Fruit fly (Drosophila melanogaster) whole organism, embryonic: ENCODE data around the gene CG2540.

ENCODE experiments used
- Bdp1 ChIP-seq: fragments of 200-800 bp; sonication (Bioruptor generic); optimal IDR thresholded peaks from 3 replicates; lab custom pipeline; 2016; ENCODE audit warnings: missing biosample characterization, missing genetic modification characterization
- CG10321 ChIP-seq: fragments of 200-800 bp; sonication (Bioruptor generic); IDR thresholded peaks from 2 replicates; pipeline ENCODE4 v1.3.6; 2022; ENCODE audit warnings: missing biosample characterization, missing genetic modification characterization
- CG10431 ChIP-seq: fragments of 200-800 bp; sonication (Bioruptor generic); optimal IDR thresholded peaks from 3 replicates; lab custom pipeline; 2018; ENCODE audit warnings: missing biosample characterization, mild to moderate bottlenecking, missing genetic modification characterization
- CG11696 ChIP-seq: fragments of 200-800 bp; sonication (Bioruptor generic); IDR thresholded peaks from 2 replicates; pipeline ENCODE4 v1.3.6; 2022; ENCODE audit warnings: missing biosample characterization, missing genetic modification characterization
- CG12071 ChIP-seq: fragments of 200-800 bp; sonication (Bioruptor generic); optimal IDR thresholded peaks from 3 replicates; lab custom pipeline; 2018; ENCODE audit warnings: missing biosample characterization, mild to moderate bottlenecking, missing genetic modification characterization
- CG12236 ChIP-seq: fragments of 200-800 bp; sonication (Bioruptor generic); optimal IDR thresholded peaks from 2 replicates; lab custom pipeline; 2016; ENCODE audit warnings: missing biosample characterization, missing genetic modification characterization
- CG12299 ChIP-seq: fragments of 200-800 bp; sonication (Bioruptor generic); optimal IDR thresholded peaks from 2 replicates; lab custom pipeline; 2018; ENCODE audit warnings: missing biosample characterization, mild to moderate bottlenecking, missing genetic modification characterization
- CG1233 ChIP-seq: fragments of 200-800 bp; sonication (Bioruptor generic); optimal IDR thresholded peaks from 4 replicates; lab custom pipeline; 2018; ENCODE audit warnings: missing biosample characterization, mild to moderate bottlenecking, missing genetic modification characterization
- CG13123 ChIP-seq: fragments of 200-800 bp; sonication (Bioruptor generic); optimal IDR thresholded peaks from 2 replicates; lab custom pipeline; 2016; ENCODE audit warnings: missing biosample characterization, missing genetic modification characterization
- CG13624 ChIP-seq: fragments of 200-800 bp; sonication (Bioruptor generic); optimal IDR thresholded peaks from 2 replicates; lab custom pipeline; 2016; ENCODE audit warnings: missing biosample characterization, missing genetic modification characterization
- CG15601 ChIP-seq: fragments of 200-800 bp; sonication (Bioruptor generic); optimal IDR thresholded peaks from 3 replicates; lab custom pipeline; 2019; ENCODE audit warnings: missing biosample characterization, mild to moderate bottlenecking, missing genetic modification characterization, moderate library complexity
- CG15696 ChIP-seq: fragments of 200-800 bp; sonication (Bioruptor generic); optimal IDR thresholded peaks from 2 replicates; lab custom pipeline; 2019; ENCODE audit warnings: missing biosample characterization, mild to moderate bottlenecking, missing genetic modification characterization, moderate library complexity
- CG16779 ChIP-seq: fragments of 200-800 bp; sonication (Bioruptor generic); IDR thresholded peaks from 2 replicates; pipeline ENCODE4 v1.3.6; 2022; ENCODE audit warnings: missing biosample characterization, missing genetic modification characterization
- CG17359 ChIP-seq: fragments of 200-800 bp; sonication (Bioruptor generic); optimal IDR thresholded peaks from 3 replicates; lab custom pipeline; 2018; ENCODE audit warnings: missing biosample characterization, mild to moderate bottlenecking, missing genetic modification characterization, moderate library complexity
- CG17568 ChIP-seq: fragments of 200-800 bp; sonication (Bioruptor generic); optimal IDR thresholded peaks from 2 replicates; lab custom pipeline; 2018; ENCODE audit warnings: missing biosample characterization, mild to moderate bottlenecking, missing genetic modification characterization, moderate library complexity
- CG1792 ChIP-seq: fragments of 200-800 bp; sonication (Bioruptor generic); optimal IDR thresholded peaks from 2 replicates; lab custom pipeline; 2016; ENCODE audit warnings: missing biosample characterization, missing genetic modification characterization
- CG43689 ChIP-seq: fragments of 200-800 bp; sonication (Bioruptor generic); IDR thresholded peaks from 2 replicates; pipeline ENCODE4 v1.3.6; 2022; ENCODE audit warnings: missing biosample characterization, missing genetic modification characterization
- CG4820 ChIP-seq: fragments of 200-800 bp; sonication (Bioruptor generic); optimal IDR thresholded peaks from 3 replicates; lab custom pipeline; 2016; ENCODE audit warnings: missing biosample characterization, missing genetic modification characterization
- CG7357 ChIP-seq: fragments of 200-800 bp; sonication (Bioruptor generic); IDR thresholded peaks from 3 replicates; pipeline ENCODE4 v1.3.6; 2022; ENCODE audit warnings: missing biosample characterization, missing genetic modification characterization
- CG7987 ChIP-seq: fragments of 200-800 bp; sonication (Bioruptor generic); optimal IDR thresholded peaks from 2 replicates; lab custom pipeline; 2018; ENCODE audit warnings: missing biosample characterization, mild to moderate bottlenecking, missing genetic modification characterization, moderate library complexity
- CG8944 ChIP-seq: fragments of 200-800 bp; sonication (Bioruptor generic); optimal IDR thresholded peaks from 3 replicates; lab custom pipeline; 2016; ENCODE audit warnings: missing biosample characterization, missing genetic modification characterization
- CG9797 ChIP-seq: fragments of 200-800 bp; sonication (Bioruptor generic); optimal IDR thresholded peaks from 3 replicates; lab custom pipeline; 2018; ENCODE audit warnings: missing biosample characterization, mild to moderate bottlenecking, missing genetic modification characterization
- Camta ChIP-seq: fragments of 200-800 bp; sonication (Bioruptor generic); optimal IDR thresholded peaks from 2 replicates; lab custom pipeline; 2016; ENCODE audit warnings: missing biosample characterization, missing genetic modification characterization
- Dp ChIP-seq: fragments of 200-800 bp; sonication (Bioruptor generic); optimal IDR thresholded peaks from 2 replicates; lab custom pipeline; 2018; ENCODE audit warnings: missing biosample characterization, mild to moderate bottlenecking, missing genetic modification characterization, moderate library complexity
- GATAe ChIP-seq: fragments of 200-800 bp; sonication (Bioruptor generic); conservative IDR thresholded peaks from 2 replicates; pipeline ENCODE4 v1.3.6; 2022; ENCODE audit warnings: missing biosample characterization, missing genetic modification characterization
- H15 ChIP-seq: fragments of 200-800 bp; sonication (Bioruptor generic); IDR thresholded peaks from 3 replicates; pipeline ENCODE4 v1.3.6; 2022; ENCODE audit warnings: missing biosample characterization, missing genetic modification characterization
- HLH3B ChIP-seq: fragments of 200-800 bp; sonication (Bioruptor generic); IDR thresholded peaks from 2 replicates; pipeline ENCODE4 v1.3.6; 2022; ENCODE audit warnings: missing biosample characterization, missing genetic modification characterization
- Hey ChIP-seq: fragments of 200-800 bp; sonication (Bioruptor generic); optimal IDR thresholded peaks from 3 replicates; lab custom pipeline; 2018; ENCODE audit warnings: missing biosample characterization, mild to moderate bottlenecking, missing genetic modification characterization
- MBD-R2 ChIP-seq: fragments of 200-800 bp; sonication (Bioruptor generic); IDR thresholded peaks from 2 replicates; pipeline ENCODE4 v1.3.6; 2022; ENCODE audit warnings: missing biosample characterization, missing genetic modification characterization
- MESR4 ChIP-seq: fragments of 200-800 bp; sonication (Bioruptor generic); optimal IDR thresholded peaks from 2 replicates; lab custom pipeline; 2018; ENCODE audit warnings: missing biosample characterization, mild to moderate bottlenecking, missing genetic modification characterization, moderate library complexity
- Max ChIP-seq: fragments of 200-800 bp; sonication (Bioruptor generic); optimal IDR thresholded peaks from 2 replicates; lab custom pipeline; 2016; ENCODE audit warnings: missing biosample characterization, mild to moderate bottlenecking, missing genetic modification characterization
- Ptx1 ChIP-seq: fragments of 200-800 bp; sonication (Bioruptor generic); IDR thresholded peaks from 2 replicates; pipeline ENCODE4 v1.3.6; 2022; ENCODE audit warnings: missing biosample characterization, missing genetic modification characterization
- Spps ChIP-seq: fragments of 200-800 bp; sonication (Bioruptor generic); optimal IDR thresholded peaks from 2 replicates; lab custom pipeline; 2018; ENCODE audit warnings: missing biosample characterization, mild to moderate bottlenecking, missing genetic modification characterization
- ato ChIP-seq: fragments of 200-800 bp; sonication (Bioruptor generic); IDR thresholded peaks from 2 replicates; pipeline ENCODE4 v1.3.6; 2022; ENCODE audit warnings: missing biosample characterization, missing genetic modification characterization; ENCODE audit not compliant: partially characterized antibody
- bowl ChIP-seq: fragments of 200-800 bp; sonication (Bioruptor generic); IDR thresholded peaks from 2 replicates; pipeline ENCODE4 v1.3.6; 2022; ENCODE audit warnings: missing biosample characterization, missing genetic modification characterization
- bsh ChIP-seq, 2 experiments: fragments of 200-800 bp; sonication (Bioruptor generic); optimal IDR thresholded peaks; 2 replicates each; lab custom pipeline; 2017 to 2018; ENCODE audit warnings: mild to moderate bottlenecking in 2 of 2, missing biosample characterization in 2 of 2, missing genetic modification characterization in 2 of 2, moderate library complexity in 1 of 2
- chif ChIP-seq, 2 experiments: fragments of 200-800 bp; sonication (Bioruptor generic); optimal IDR thresholded peaks; 3 replicates each; lab custom pipeline; 2016; ENCODE audit warnings: missing biosample characterization in 2 of 2, missing genetic modification characterization in 2 of 2
- chn ChIP-seq: fragments of 200-800 bp; sonication (Bioruptor generic); optimal IDR thresholded peaks from 2 replicates; lab custom pipeline; 2016; ENCODE audit warnings: missing biosample characterization, missing genetic modification characterization
- dati ChIP-seq: fragments of 200-800 bp; sonication (Bioruptor generic); IDR thresholded peaks from 2 replicates; pipeline ENCODE4 v1.3.6; 2022; ENCODE audit warnings: missing biosample characterization, missing genetic modification characterization
- grau ChIP-seq: fragments of 200-800 bp; optimal IDR thresholded peaks from 3 replicates; lab custom pipeline; 2019; ENCODE audit warnings: missing biosample characterization, mild to moderate bottlenecking, missing genetic modification characterization, moderate library complexity
- gro ChIP-seq: fragments of 200-800 bp; sonication (Bioruptor generic); optimal IDR thresholded peaks from 2 replicates; lab custom pipeline; 2016; ENCODE audit warnings: missing biosample characterization, missing genetic modification characterization
- hkb ChIP-seq, 2 experiments: fragments of 200-800 bp in 1 of 2; fragments of >200 bp in 1 of 2; sonication (Bioruptor generic) in 1 of 2; IDR thresholded peaks in 1 of 2; optimal IDR thresholded peaks in 1 of 2; 2 replicates each; pipeline versions ENCODE4 v1.3.6 to Lab custom; 2017 to 2022; ENCODE audit warnings: missing biosample characterization in 1 of 2, missing genetic modification characterization in 1 of 2
- nerfin-2 ChIP-seq: fragments of 200-800 bp; sonication (Bioruptor generic); IDR thresholded peaks from 2 replicates; pipeline ENCODE4 v1.3.6; 2022; ENCODE audit warnings: missing biosample characterization, missing genetic modification characterization; ENCODE audit not compliant: partially characterized antibody
- psq ChIP-seq: fragments of 200-800 bp; sonication (Bioruptor generic); optimal IDR thresholded peaks from 2 replicates; lab custom pipeline; 2017; ENCODE audit warnings: missing biosample characterization, missing genetic modification characterization
- rib ChIP-seq: fragments of 200-800 bp; sonication (Bioruptor generic); IDR thresholded peaks from 2 replicates; pipeline ENCODE4 v1.3.6; 2022; ENCODE audit warnings: missing biosample characterization, missing genetic modification characterization
- run ChIP-seq: fragments of 200-800 bp; sonication (Bioruptor generic); optimal IDR thresholded peaks from 3 replicates; lab custom pipeline; 2018; ENCODE audit warnings: missing biosample characterization, mild to moderate bottlenecking, missing genetic modification characterization
- schlank ChIP-seq: fragments of 200-800 bp; sonication (Bioruptor generic); optimal IDR thresholded peaks from 2 replicates; lab custom pipeline; 2018; ENCODE audit warnings: missing biosample characterization, mild to moderate bottlenecking, missing genetic modification characterization
- sens ChIP-seq: fragments of 200-800 bp; sonication (Bioruptor generic); peaks from one replicate; lab custom pipeline; 2016; ENCODE audit warnings: missing biosample characterization, missing genetic modification characterization
- vfl ChIP-seq: fragments of 200-800 bp; sonication (Bioruptor generic); optimal IDR thresholded peaks from 2 replicates; lab custom pipeline; 2016; ENCODE audit warnings: missing biosample characterization, missing genetic modification characterization
- vvl ChIP-seq: fragments of 200-800 bp; sonication (Bioruptor generic); IDR thresholded peaks from 2 replicates; pipeline ENCODE4 v1.3.6; 2022; ENCODE audit warnings: missing biosample characterization, missing genetic modification characterization

Gene CG2540

DNA sequence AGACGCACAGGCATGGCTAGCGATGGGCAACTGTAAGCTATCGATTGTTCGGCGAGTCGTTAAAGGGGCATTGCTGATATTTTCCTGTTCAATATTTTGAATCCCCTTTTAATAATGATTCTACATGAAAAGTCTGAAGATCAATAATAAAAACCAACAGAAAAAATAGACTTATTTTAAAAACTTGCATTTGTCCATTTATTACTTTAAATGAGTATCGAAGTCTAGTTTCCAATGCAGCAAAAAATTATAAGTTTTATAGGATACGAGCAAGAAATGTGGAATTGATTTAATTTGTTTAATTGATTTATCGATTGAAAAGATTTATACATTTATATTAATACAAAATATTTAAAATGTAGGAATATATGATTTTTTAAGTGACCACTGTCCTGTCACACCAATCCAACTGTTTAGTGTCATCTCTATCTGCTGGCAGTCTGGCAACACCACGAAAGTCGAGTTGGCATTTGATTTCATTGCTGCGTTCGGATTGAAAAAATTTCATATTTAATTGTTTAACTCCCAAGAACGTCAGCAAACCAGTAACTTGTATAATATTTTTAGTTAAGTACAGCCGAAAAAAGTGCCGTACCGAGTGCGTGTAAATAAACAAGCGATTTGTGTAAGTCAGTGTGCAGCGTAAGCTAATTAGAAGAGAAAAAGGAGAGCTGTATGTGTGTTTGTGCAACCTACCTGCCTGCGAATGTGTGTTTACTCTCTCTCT lies 33.9 kb upstream of the CG2540 start, which contains the start of the genes CG1824 and Sec16 (continued):
- TF ChIP-seq gro = no peak
- TF ChIP-seq CG12299 (tag; lab: Kevin White, UChicago) = no peak
- no peak for TF ChIP-seq CG12071 (GFP tag; lab: Kevin White, UChicago)
- TF ChIP-seq dati (GFP tag; lab: Robert Waterston, UW) = no peak
- TF ChIP-seq CG17568 (GFP tag; lab: Kevin White, UChicago) = no peak
- peak; percentile 61 for TF ChIP-seq grau (tag; lab: Kevin White, UChicago)
- TF ChIP-seq bsh (GFP tag; optimal IDR thresholded peaks at IDR 0.05; lab: Kevin White, UChicago) = peak in 1 of 2 experiments; percentile 27
- TF ChIP-seq hkb (optimal IDR thresholded peaks at IDR 0.05; lab: Kevin White, UChicago) = no peak
- TF ChIP-seq hkb (GFP tag; IDR thresholded peaks at IDR 0.05; lab: Robert Waterston, UW) = no peak
- TF ChIP-seq Hey (tag; lab: Kevin White, UChicago) = no peak
- no peak for TF ChIP-seq CG1792 (GFP tag; lab: Kevin White, UChicago)
- peak; percentile 59 for TF ChIP-seq MESR4 (GFP tag; lab: Kevin White, UChicago)
- peak; percentile 54 for TF ChIP-seq CG15696 (tag; lab: Kevin White, UChicago)
- no peak for TF ChIP-seq CG10321 (GFP tag; lab: Robert Waterston, UW)
- TF ChIP-seq CG4820 (GFP tag; lab: Kevin White, UChicago) = no peak
- no peak for TF ChIP-seq CG12236 (GFP tag; lab: Kevin White, UChicago)
- TF ChIP-seq Ptx1 = 0 out of 2 replicates have a peak, but pooled peaks have one; percentile 36
- no peak for TF ChIP-seq Spps (tag; lab: Kevin White, UChicago)
- TF ChIP-seq GATAe (GFP tag; lab: Robert Waterston, UW) = no peak
- no peak for TF ChIP-seq chn
- no peak for TF ChIP-seq HLH3B (GFP tag; lab: Robert Waterston, UW)
- TF ChIP-seq CG17359 (tag; lab: Kevin White, UChicago) = no peak
- no peak for TF ChIP-seq vvl
- TF ChIP-seq CG13123 = no peak
- no peak for TF ChIP-seq schlank (tag; lab: Kevin White, UChicago)
- no peak for TF ChIP-seq chif (GFP tag; optimal IDR thresholded peaks at IDR 0.05; lab: Kevin White, UChicago)
- TF ChIP-seq CG10431 = peak; percentile 13
- TF ChIP-seq CG13624 (GFP tag; lab: Kevin White, UChicago) = no peak
- no peak for TF ChIP-seq CG16779 (GFP tag; lab: Robert Waterston, UW)
- TF ChIP-seq CG9797 = peak; percentile 8
- TF ChIP-seq CG8944 (GFP tag; lab: Kevin White, UChicago) = no peak
- 0 out of 3 replicates have a peak, but pooled peaks have one; percentile 7 for TF ChIP-seq CG7357 (GFP tag; lab: Robert Waterston, UW)
- no peak for TF ChIP-seq Max (GFP tag; lab: Kevin White, UChicago)
- no peak for TF ChIP-seq nerfin-2 (GFP tag; lab: Robert Waterston, UW)
- no peak for TF ChIP-seq rib (GFP tag; lab: Robert Waterston, UW)
- no peak for TF ChIP-seq CG43689 (GFP tag; lab: Robert Waterston, UW)
- TF ChIP-seq bowl (GFP tag; lab: Robert Waterston, UW) = no peak
- no peak for TF ChIP-seq vfl (GFP tag; lab: Kevin White, UChicago)
- no peak for TF ChIP-seq CG1233
- peak; percentile 72 for TF ChIP-seq sens (GFP tag; lab: Kevin White, UChicago)
- no peak for TF ChIP-seq Dp (GFP tag; lab: Kevin White, UChicago)
- TF ChIP-seq H15 (GFP tag; lab: Robert Waterston, UW) = no peak
- no peak for TF ChIP-seq CG7987 (GFP tag; lab: Kevin White, UChicago)
- no peak for TF ChIP-seq CG11696
- TF ChIP-seq Bdp1 = no peak
- no peak for TF ChIP-seq ato (GFP tag; lab: Robert Waterston, UW)
- TF ChIP-seq run (tag; lab: Kevin White, UChicago) = no peak
- no peak for TF ChIP-seq psq
- TF ChIP-seq Camta (GFP tag; lab: Kevin White, UChicago) = no peak
- no peak for TF ChIP-seq CG15601 (tag; lab: Kevin White, UChicago)
- no peak; the same call in 1 of the 2 replicates for TF ChIP-seq MBD-R2 (GFP tag; lab: Robert Waterston, UW)
